Worm (Caenorhabditis elegans) whole organism, L1 larva: ENCODE measurements around the gene F32D8.13.

Source experiments
- C16A3.4 ChIP-seq: fragments of 150-350 bp; optimal IDR thresholded peaks from 2 replicates; lab custom pipeline; 2014; ENCODE audit warnings: missing biosample characterization, missing genetic modification characterization
- C34B4.2 ChIP-seq: sonication (generic microtip); optimal IDR thresholded peaks from 2 replicates; lab custom pipeline; 2017; ENCODE audit warnings: mild to moderate bottlenecking, missing genetic modification characterization, missing compliant biosample characterization
- alr-1 ChIP-seq: fragments of 200-800 bp; sonication (Bioruptor generic); optimal IDR thresholded peaks from 2 replicates; lab custom pipeline; 2018; ENCODE audit warnings: borderline replicate concordance, mild to moderate bottlenecking, missing genetic modification characterization, missing compliant biosample characterization
- ama-1 ChIP-seq: fragments of 150-350 bp; optimal IDR thresholded peaks from 2 replicates; lab custom pipeline; 2014
- ceh-63 ChIP-seq: fragments of 200-800 bp; sonication (Bioruptor generic); optimal IDR thresholded peaks from 2 replicates; lab custom pipeline; 2018; ENCODE audit warnings: mild to moderate bottlenecking, missing genetic modification characterization, missing compliant biosample characterization
- ceh-8 ChIP-seq: fragments of 200-800 bp; sonication (Bioruptor generic); optimal IDR thresholded peaks from 2 replicates; lab custom pipeline; 2018; ENCODE audit warnings: mild to moderate bottlenecking, missing genetic modification characterization, moderate library complexity, missing compliant biosample characterization
- ceh-82 ChIP-seq, 3 experiments: fragments of 150-350 bp in 1 of 3; sonication (generic microtip) in 2 of 3; optimal IDR thresholded peaks; 2 replicates each; lab custom pipeline; 2014 to 2017; ENCODE audit warnings: missing biosample characterization in 3 of 3, missing genetic modification characterization in 3 of 3
- ceh-90 ChIP-seq: sonication (generic microtip); optimal IDR thresholded peaks from 2 replicates; lab custom pipeline; 2016; ENCODE audit warnings: missing genetic modification characterization, missing compliant biosample characterization
- ces-1 ChIP-seq: fragments of 150-350 bp; optimal IDR thresholded peaks from 2 replicates; lab custom pipeline; 2014; ENCODE audit warnings: missing biosample characterization, missing genetic modification reagents, missing genetic modification characterization
- efl-1 ChIP-seq, 4 experiments: fragments of 150-350 bp; optimal IDR thresholded peaks in 3 of 4; peaks in 1 of 4; 1 replicate in 1 of 4; 2 replicates in 3 of 4; lab custom pipeline; 2014; ENCODE audit warnings: missing biosample characterization in 2 of 4, missing genetic modification characterization in 2 of 4, missing genetic modification reagents in 2 of 4
- egl-13 ChIP-seq: sonication (generic microtip); optimal IDR thresholded peaks from 2 replicates; lab custom pipeline; 2016; ENCODE audit warnings: missing genotype, missing genetic modification reagents, missing genetic modification characterization, missing compliant biosample characterization
- egl-27 ChIP-seq, 2 experiments: fragments of 150-350 bp in 1 of 2; sonication (generic microtip); optimal IDR thresholded peaks; 3 replicates each; lab custom pipeline; 2017 to 2018; ENCODE audit warnings: missing biosample characterization in 2 of 2, missing genetic modification characterization in 2 of 2, missing genetic modification reagents in 2 of 2
- elt-2 ChIP-seq: sonication (generic microtip); optimal IDR thresholded peaks from 2 replicates; lab custom pipeline; 2016; ENCODE audit warnings: missing genetic modification characterization, mild to moderate bottlenecking, inconsistent platforms, missing compliant biosample characterization, missing genetic modification reagents
- elt-3 ChIP-seq, 6 experiments: fragments of 150-350 bp in 1 of 6; sonication (generic microtip); optimal IDR thresholded peaks; 2 replicates each; lab custom pipeline; 2017 to 2018; ENCODE audit warnings: missing biosample characterization in 6 of 6, missing genetic modification characterization in 6 of 6, inconsistent platforms in 1 of 6
- fkh-10 ChIP-seq: sonication (generic microtip); optimal IDR thresholded peaks from 2 replicates; lab custom pipeline; 2017; ENCODE audit warnings: missing biosample characterization, missing genetic modification reagents, missing genetic modification characterization
- grh-1 ChIP-seq: fragments of 200-800 bp; sonication (Bioruptor generic); IDR thresholded peaks from 2 replicates; pipeline ENCODE4 v1.3.6; 2022; ENCODE audit warnings: missing genetic modification reagents, missing genetic modification characterization, missing compliant biosample characterization
- hlh-17 ChIP-seq: fragments of 200-800 bp; sonication (Bioruptor generic); optimal IDR thresholded peaks from 2 replicates; lab custom pipeline; 2018; ENCODE audit warnings: missing genetic modification characterization, mild to moderate bottlenecking, missing compliant biosample characterization, moderate library complexity, borderline replicate concordance
- hpl-2 ChIP-seq: fragments of 150-350 bp; optimal IDR thresholded peaks from 2 replicates; lab custom pipeline; 2014; ENCODE audit warnings: missing biosample characterization, missing genetic modification reagents, missing genetic modification characterization
- jun-1 ChIP-seq: fragments of 150-350 bp; optimal IDR thresholded peaks from 2 replicates; lab custom pipeline; 2014; ENCODE audit warnings: missing biosample characterization, missing genetic modification reagents, missing genetic modification characterization
- lin-14 ChIP-seq: fragments of 200-800 bp; sonication (Bioruptor generic); optimal IDR thresholded peaks from 2 replicates; lab custom pipeline; 2018; ENCODE audit warnings: mild to moderate bottlenecking, missing genetic modification characterization, moderate library complexity, missing compliant biosample characterization
- lin-15B ChIP-seq: fragments of 150-350 bp; sonication (generic microtip); optimal IDR thresholded peaks from 3 replicates; lab custom pipeline; 2014; ENCODE audit warnings: missing biosample characterization, missing genetic modification characterization
- lin-39 ChIP-seq: fragments of 150-350 bp; optimal IDR thresholded peaks from 2 replicates; lab custom pipeline; 2014; ENCODE audit warnings: missing biosample characterization, missing genetic modification reagents, missing genetic modification characterization
- lir-3 ChIP-seq: sonication (generic microtip); optimal IDR thresholded peaks from 2 replicates; lab custom pipeline; 2016; ENCODE audit warnings: mild to moderate bottlenecking, missing genetic modification characterization, moderate library complexity, missing compliant biosample characterization; ENCODE audit not compliant: poor library complexity
- lsy-2 ChIP-seq, 2 experiments: fragments of 150-350 bp; optimal IDR thresholded peaks; 2 replicates each; lab custom pipeline; 2014; ENCODE audit warnings: missing biosample characterization in 2 of 2, missing genetic modification characterization in 2 of 2
- mdl-1 ChIP-seq, 2 experiments: fragments of 150-350 bp; optimal IDR thresholded peaks; 2 replicates each; lab custom pipeline; 2014 to 2017; ENCODE audit warnings: missing biosample characterization in 2 of 2, missing genetic modification characterization in 2 of 2, inconsistent platforms in 1 of 2
- mef-2 ChIP-seq: fragments of 150-350 bp; optimal IDR thresholded peaks from 2 replicates; lab custom pipeline; 2014; ENCODE audit warnings: missing biosample characterization, missing genetic modification characterization
- nhr-20 ChIP-seq: sonication (generic microtip); optimal IDR thresholded peaks from 2 replicates; lab custom pipeline; 2016; ENCODE audit warnings: mild to moderate bottlenecking, missing genetic modification characterization, missing compliant biosample characterization
- nhr-28 ChIP-seq: fragments of 150-350 bp; optimal IDR thresholded peaks from 2 replicates; lab custom pipeline; 2014; ENCODE audit warnings: missing biosample characterization, missing genetic modification characterization
- nhr-71 ChIP-seq: sonication (generic microtip); optimal IDR thresholded peaks from 2 replicates; lab custom pipeline; 2016; ENCODE audit warnings: mild to moderate bottlenecking, missing genetic modification characterization, moderate library complexity, missing compliant biosample characterization
- nhr-76 ChIP-seq: sonication (generic microtip); optimal IDR thresholded peaks from 2 replicates; lab custom pipeline; 2017; ENCODE audit warnings: missing biosample characterization, missing genetic modification characterization
- nhr-84 ChIP-seq: sonication (generic microtip); optimal IDR thresholded peaks from 2 replicates; lab custom pipeline; 2017; ENCODE audit warnings: missing biosample characterization, missing genetic modification characterization
- nhr-90 ChIP-seq: sonication (generic microtip); optimal IDR thresholded peaks from 2 replicates; lab custom pipeline; 2016; ENCODE audit warnings: mild to moderate bottlenecking, missing genetic modification characterization, missing compliant biosample characterization; ENCODE audit not compliant: poor library complexity
- pax-3 ChIP-seq: fragments of 200-800 bp; sonication (Bioruptor generic); optimal IDR thresholded peaks from 2 replicates; lab custom pipeline; 2018; ENCODE audit warnings: mild to moderate bottlenecking, missing genetic modification characterization, moderate library complexity, missing compliant biosample characterization
- pqm-1 ChIP-seq: sonication (generic microtip); optimal IDR thresholded peaks from 3 replicates; lab custom pipeline; 2017; ENCODE audit warnings: missing biosample characterization, missing genetic modification characterization
- skn-1 ChIP-seq: fragments of 150-350 bp; optimal IDR thresholded peaks from 2 replicates; lab custom pipeline; 2014; ENCODE audit warnings: missing biosample characterization, missing genetic modification characterization
- snpc-4 ChIP-seq: fragments of 150-350 bp; optimal IDR thresholded peaks from 2 replicates; lab custom pipeline; 2014; ENCODE audit warnings: missing biosample characterization, missing genetic modification characterization
- sox-4 ChIP-seq: sonication (generic microtip); optimal IDR thresholded peaks from 2 replicates; lab custom pipeline; 2016; ENCODE audit warnings: missing genetic modification characterization, missing compliant biosample characterization
- swsn-7 ChIP-seq: sonication (generic microtip); optimal IDR thresholded peaks from 2 replicates; lab custom pipeline; 2016; ENCODE audit warnings: missing genetic modification characterization, missing compliant biosample characterization
- tbx-2 ChIP-seq: sonication (generic microtip); optimal IDR thresholded peaks from 2 replicates; lab custom pipeline; 2016; ENCODE audit warnings: missing genetic modification characterization, missing compliant biosample characterization
- tlp-1 ChIP-seq: fragments of 150-350 bp; optimal IDR thresholded peaks from 2 replicates; lab custom pipeline; 2014; ENCODE audit warnings: missing biosample characterization, missing genetic modification characterization
- unc-30 ChIP-seq: sonication (generic microtip); optimal IDR thresholded peaks from 2 replicates; lab custom pipeline; 2017; ENCODE audit warnings: missing biosample characterization, missing genetic modification characterization
- unc-62 ChIP-seq: fragments of 150-350 bp; optimal IDR thresholded peaks from 2 replicates; lab custom pipeline; 2014; ENCODE audit warnings: missing biosample characterization, missing genetic modification reagents, missing genetic modification characterization
- unc-86 ChIP-seq: sonication (generic microtip); optimal IDR thresholded peaks from 2 replicates; lab custom pipeline; 2016; ENCODE audit warnings: missing genetic modification characterization, missing compliant biosample characterization
- unc-98 ChIP-seq: fragments of 200-800 bp; sonication (Bioruptor generic); IDR thresholded peaks from 2 replicates; pipeline ENCODE4 v1.3.6; 2022; ENCODE audit warnings: missing genetic modification characterization, missing compliant biosample characterization
- vab-15 ChIP-seq: sonication (generic microtip); optimal IDR thresholded peaks from 2 replicates; lab custom pipeline; 2017; ENCODE audit warnings: missing genotype, mild to moderate bottlenecking, missing genetic modification characterization, missing compliant biosample characterization
- xbp-1 ChIP-seq: sonication (generic microtip); optimal IDR thresholded peaks from 2 replicates; lab custom pipeline; 2016; ENCODE audit warnings: missing genetic modification characterization, missing compliant biosample characterization
- zag-1 ChIP-seq: fragments of 150-350 bp; optimal IDR thresholded peaks from 2 replicates; lab custom pipeline; 2014; ENCODE audit warnings: missing biosample characterization, missing genetic modification characterization

The F32D8.13 gene

ce11 chrV:10896295-10896694 lies at the start of gene F32D8.13:
Gene F32D8.13, minus strand, starts transcription at chrV:10896543.
- TF ChIP-seq elt-3 (tag; optimal IDR thresholded peaks at IDR 0.05; lab: Kevin White, UChicago) (no peak), hlh-17 (no peak), efl-1 (optimal IDR thresholded peaks at IDR 0.05; lab: Kevin White, UChicago) (no peak), efl-1 (GFP tag; optimal IDR thresholded peaks at IDR 0.05 in 1 of 2; lab: Kevin White, UChicago) (no peak), C34B4.2 (tag; lab: Kevin White, UChicago) (no peak), nhr-71 (tag; lab: Kevin White, UChicago) (peak; percentile 40), vab-15 (no peak), swsn-7 (tag; lab: Kevin White, UChicago) (no peak), nhr-76 (tag; lab: Kevin White, UChicago) (no peak), lsy-2 (tag; optimal IDR thresholded peaks at IDR 0.05; lab: Kevin White, UChicago) (peak; percentile 12 to 20), skn-1 (tag; lab: Kevin White, UChicago) (no peak), nhr-90 (peak; percentile 33), sox-4 (no peak), unc-98 (GFP tag; lab: Robert Waterston, UW) (no peak), nhr-20 (no peak), ceh-63 (GFP tag; lab: Kevin White, UChicago) (no peak), egl-13 (tag; lab: Kevin White, UChicago) (no peak), tbx-2 (tag; lab: Kevin White, UChicago) (no peak), ama-1 (lab: Kevin White, UChicago) (no peak), xbp-1 (tag; lab: Kevin White, UChicago) (no peak), ceh-90 (tag; lab: Kevin White, UChicago) (no peak), alr-1 (tag; lab: Kevin White, UChicago) (no peak), ceh-82 (tag; optimal IDR thresholded peaks at IDR 0.05; lab: Kevin White, UChicago) (no peak), lin-15B (no peak), lin-14 (no peak), elt-2 (peak; percentile 14)

- TF ChIP-seq pax-3 (tag; lab: Kevin White, UChicago), result no peak
- TF ChIP-seq lin-39 (tag; lab: Kevin White, UChicago), result no peak
- no peak for TF ChIP-seq ceh-63 (GFP tag; lab: Kevin White, UChicago)
- no peak for TF ChIP-seq hpl-2 (GFP tag; lab: Kevin White, UChicago)
- TF ChIP-seq unc-86, result no peak
- no peak for TF ChIP-seq snpc-4
- peak; percentile 5 for TF ChIP-seq ces-1 (GFP tag; lab: Kevin White, UChicago)
- TF ChIP-seq nhr-20, result no peak
- TF ChIP-seq fkh-10 (GFP tag; lab: Kevin White, UChicago), result peak; percentile 82
- no peak for TF ChIP-seq nhr-28 (tag; lab: Kevin White, UChicago)
- TF ChIP-seq nhr-84 (tag; lab: Kevin White, UChicago), result no peak
- TF ChIP-seq jun-1 (tag; lab: Kevin White, UChicago), result no peak
- no peak for TF ChIP-seq nhr-90
- no peak for TF ChIP-seq C16A3.4 (tag; lab: Kevin White, UChicago)
- TF ChIP-seq unc-62, result no peak
- TF ChIP-seq pqm-1 (tag; lab: Kevin White, UChicago), result no peak
- TF ChIP-seq unc-30 (tag; lab: Kevin White, UChicago), result no peak
- TF ChIP-seq ceh-82 (tag; optimal IDR thresholded peaks at IDR 0.05; lab: Kevin White, UChicago), result no peak
- TF ChIP-seq lir-3, result no peak
- no peak for TF ChIP-seq mef-2 (tag; lab: Kevin White, UChicago)
- peak in 1 of 2 experiments; percentile 24 for TF ChIP-seq lsy-2 (tag; optimal IDR thresholded peaks at IDR 0.05; lab: Kevin White, UChicago)
- TF ChIP-seq sox-4, result no peak
- no peak for TF ChIP-seq ceh-8 (GFP tag; lab: Kevin White, UChicago)
- no peak for TF ChIP-seq tlp-1 (tag; lab: Kevin White, UChicago)
- TF ChIP-seq grh-1, result no peak
- TF ChIP-seq egl-27 (tag; optimal IDR thresholded peaks at IDR 0.05; lab: Kevin White, UChicago), result no peak
- no peak for TF ChIP-seq mdl-1 (tag; optimal IDR thresholded peaks at IDR 0.05; lab: Kevin White, UChicago)
- TF ChIP-seq zag-1 (tag; lab: Kevin White, UChicago), result no peak
- TF ChIP-seq lin-14, result peak; percentile 57
These were observed 48.6 kb upstream of the F32D8.13 start for ce11 chrV:10944903-10945302.
